Fruit fly (Drosophila melanogaster) whole organism, embryonic: ENCODE results near the gene par-6.

Source experiments
- Blimp-1 ChIP-seq: fragments of 200-800 bp; sonication (Bioruptor generic); optimal IDR thresholded peaks from 3 replicates; lab custom pipeline; 2018; ENCODE audit warnings: missing biosample characterization, missing genetic modification characterization, mild to moderate bottlenecking, moderate library complexity, missing genetic modification reagents
- CG10654 ChIP-seq: fragments of 200-800 bp; sonication (Bioruptor generic); optimal IDR thresholded peaks from 2 replicates; lab custom pipeline; 2016; ENCODE audit warnings: missing biosample characterization, missing genetic modification characterization
- CG15073 ChIP-seq: fragments of 200-800 bp; sonication (Bioruptor generic); optimal IDR thresholded peaks from 2 replicates; lab custom pipeline; 2016; ENCODE audit warnings: missing biosample characterization, missing genetic modification characterization
- CG15696 ChIP-seq: fragments of 200-800 bp; sonication (Bioruptor generic); optimal IDR thresholded peaks from 2 replicates; lab custom pipeline; 2019; ENCODE audit warnings: missing biosample characterization, mild to moderate bottlenecking, missing genetic modification characterization, moderate library complexity
- CG31388 ChIP-seq: fragments of 200-800 bp; sonication (Bioruptor generic); optimal IDR thresholded peaks from 2 replicates; lab custom pipeline; 2016; ENCODE audit warnings: missing biosample characterization, missing genetic modification characterization
- CG9727 ChIP-seq: fragments of 200-800 bp; sonication (Bioruptor generic); optimal IDR thresholded peaks from 3 replicates; lab custom pipeline; 2017; ENCODE audit warnings: missing biosample characterization, mild to moderate bottlenecking, missing genetic modification characterization
- Dref ChIP-seq: fragments of 200-800 bp; sonication (Bioruptor generic); IDR thresholded peaks from 2 replicates; pipeline ENCODE4 v1.3.6; 2022; ENCODE audit warnings: missing biosample characterization, missing genetic modification characterization
- Pdp1 ChIP-seq, 2 experiments: fragments of 200-800 bp; sonication (Bioruptor generic); optimal IDR thresholded peaks; 3 replicates each; lab custom pipeline; 2016; ENCODE audit warnings: missing biosample characterization in 2 of 2, missing genetic modification characterization in 2 of 2, mild to moderate bottlenecking in 1 of 2, moderate library complexity in 1 of 2
- ara ChIP-seq: fragments of 200-800 bp; sonication (Bioruptor generic); IDR thresholded peaks from 2 replicates; pipeline ENCODE4 v1.3.6; 2022; ENCODE audit warnings: missing biosample characterization, missing genetic modification characterization
- crp ChIP-seq, 2 experiments: fragments of 200-800 bp; sonication (Bioruptor generic); optimal IDR thresholded peaks; 2 replicates in 1 of 2; 3 replicates in 1 of 2; lab custom pipeline; 2017; ENCODE audit warnings: missing biosample characterization in 2 of 2, missing genetic modification characterization in 2 of 2, mild to moderate bottlenecking in 1 of 2, moderate library complexity in 1 of 2
- wek ChIP-seq: fragments of 200-800 bp; sonication (Bioruptor generic); optimal IDR thresholded peaks from 3 replicates; lab custom pipeline; 2018; ENCODE audit warnings: missing biosample characterization, mild to moderate bottlenecking, missing genetic modification characterization, moderate library complexity

DNA sequence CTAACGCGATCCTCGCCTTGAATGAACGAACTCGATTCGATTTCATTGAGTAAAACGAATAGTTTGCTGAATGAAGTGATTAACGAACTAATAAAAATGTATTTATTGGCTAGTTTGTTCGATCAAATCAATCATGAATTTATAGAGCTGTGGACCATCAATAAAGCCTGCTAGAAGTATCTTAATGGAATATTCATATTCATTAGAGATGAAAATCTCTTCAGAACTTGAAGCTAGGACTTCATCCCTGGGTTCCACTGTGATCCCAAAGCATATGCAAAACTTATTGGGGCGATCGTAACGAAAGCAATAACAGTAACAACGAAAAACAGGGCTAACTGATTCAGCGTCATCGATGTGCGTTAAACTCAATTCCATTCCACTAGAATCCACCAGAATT lies 5.9 kb upstream of the par-6 start:
- TF ChIP-seq Dref (GFP tag; lab: Robert Waterston, UW) (no peak), CG15696 (tag; lab: Kevin White, UChicago) (no peak), CG10654 (no peak), CG9727 (GFP tag; lab: Kevin White, UChicago) (no peak), wek (no peak), CG15073 (no peak), Pdp1 (GFP tag; optimal IDR thresholded peaks at IDR 0.05; lab: Kevin White, UChicago) (no peak), Blimp-1 (GFP tag; lab: Kevin White, UChicago) (no peak), ara (GFP tag; lab: Robert Waterston, UW) (no peak), CG31388 (GFP tag; lab: Kevin White, UChicago) (no peak), crp (GFP tag; optimal IDR thresholded peaks at IDR 0.05; lab: Kevin White, UChicago) (no peak)
